Worm (Caenorhabditis elegans) whole organism, L3 larva: ENCODE measurements around the gene F18E9.3.

Source experiments
- ceh-9 ChIP-seq: sonication (generic microtip); optimal IDR thresholded peaks from 2 replicates; lab custom pipeline; 2018; ENCODE audit warnings: missing biosample characterization, missing genetic modification characterization
- elt-1 ChIP-seq: fragments of 150-350 bp; optimal IDR thresholded peaks from 2 replicates; lab custom pipeline; 2014; ENCODE audit warnings: missing biosample characterization, missing genetic modification characterization
- elt-2 ChIP-seq: sonication (generic microtip); optimal IDR thresholded peaks from 2 replicates; lab custom pipeline; 2016; ENCODE audit warnings: missing genetic modification reagents, mild to moderate bottlenecking, missing genetic modification characterization, missing compliant biosample characterization
- fkh-10 ChIP-seq: sonication (generic microtip); optimal IDR thresholded peaks from 2 replicates; lab custom pipeline; 2017; ENCODE audit warnings: missing biosample characterization, missing genetic modification reagents, missing genetic modification characterization
- fos-1 ChIP-seq: fragments of 150-350 bp; optimal IDR thresholded peaks from 2 replicates; lab custom pipeline; 2014; ENCODE audit warnings: missing biosample characterization, missing genetic modification characterization
- lsy-12 ChIP-seq: sonication (generic microtip); optimal IDR thresholded peaks from 2 replicates; lab custom pipeline; 2016; ENCODE audit warnings: mild to moderate bottlenecking, missing genetic modification characterization, missing compliant biosample characterization
- mml-1 ChIP-seq: fragments of 150-350 bp; sonication (generic microtip); optimal IDR thresholded peaks from 3 replicates; lab custom pipeline; 2014; ENCODE audit warnings: missing biosample characterization, missing genetic modification characterization
- nhr-12 ChIP-seq: fragments of 150-350 bp; optimal IDR thresholded peaks from 2 replicates; lab custom pipeline; 2014; ENCODE audit warnings: missing biosample characterization, missing genetic modification characterization
- nhr-25 ChIP-seq: sonication (generic microtip); optimal IDR thresholded peaks from 2 replicates; lab custom pipeline; 2017; ENCODE audit warnings: missing biosample characterization, missing genetic modification characterization
- nhr-43 ChIP-seq: sonication (generic microtip); optimal IDR thresholded peaks from 2 replicates; lab custom pipeline; 2016; ENCODE audit warnings: mild to moderate bottlenecking, missing genetic modification characterization, missing compliant biosample characterization; ENCODE audit not compliant: poor library complexity, severe bottlenecking
- pha-4 ChIP-seq: fragments of 150-350 bp; optimal IDR thresholded peaks from 2 replicates; lab custom pipeline; 2014; ENCODE audit warnings: missing biosample characterization, missing genetic modification reagents, missing genetic modification characterization
- pqm-1 ChIP-seq: fragments of 150-350 bp; optimal IDR thresholded peaks from 2 replicates; lab custom pipeline; 2017; ENCODE audit warnings: missing biosample characterization, missing genetic modification characterization, inconsistent platforms
- tbx-2 ChIP-seq: sonication (generic microtip); optimal IDR thresholded peaks from 2 replicates; lab custom pipeline; 2016; ENCODE audit warnings: mild to moderate bottlenecking, missing genetic modification characterization, missing compliant biosample characterization
- unc-62 ChIP-seq: fragments of 150-350 bp; sonication (generic microtip); optimal IDR thresholded peaks from 4 replicates; lab custom pipeline; 2014; ENCODE audit warnings: missing biosample characterization, missing genetic modification reagents, missing genetic modification characterization
- ztf-11 ChIP-seq: fragments of 150-350 bp; optimal IDR thresholded peaks from 2 replicates; lab custom pipeline; 2014; ENCODE audit warnings: missing biosample characterization, missing genetic modification characterization

The F18E9.3 gene

ce11 chrX:8638679-8639184 is 52.8 kb downstream of the F18E9.3 start:
- TF ChIP-seq nhr-43 (tag; lab: Kevin White, UChicago) (peak; percentile 45), pha-4 (tag; lab: Kevin White, UChicago) (no peak), lsy-12 (tag; lab: Kevin White, UChicago) (peak; percentile 10), elt-1 (no peak), elt-2 (tag; lab: Kevin White, UChicago) (no peak), nhr-25 (tag; lab: Kevin White, UChicago) (peak; percentile 12), nhr-12 (tag; lab: Kevin White, UChicago) (no peak), mml-1 (tag; lab: Kevin White, UChicago) (no peak), fos-1 (tag; lab: Kevin White, UChicago) (no peak), ceh-9 (tag; lab: Kevin White, UChicago) (no peak), unc-62 (GFP tag; lab: Kevin White, UChicago) (no peak), pqm-1 (tag; lab: Kevin White, UChicago) (no peak), fkh-10 (no peak), tbx-2 (tag; lab: Kevin White, UChicago) (no peak), ztf-11 (no peak)
